Fruit fly (Drosophila melanogaster): ENCODE results near the gene CG10345.

CG10345 gene

DNA sequence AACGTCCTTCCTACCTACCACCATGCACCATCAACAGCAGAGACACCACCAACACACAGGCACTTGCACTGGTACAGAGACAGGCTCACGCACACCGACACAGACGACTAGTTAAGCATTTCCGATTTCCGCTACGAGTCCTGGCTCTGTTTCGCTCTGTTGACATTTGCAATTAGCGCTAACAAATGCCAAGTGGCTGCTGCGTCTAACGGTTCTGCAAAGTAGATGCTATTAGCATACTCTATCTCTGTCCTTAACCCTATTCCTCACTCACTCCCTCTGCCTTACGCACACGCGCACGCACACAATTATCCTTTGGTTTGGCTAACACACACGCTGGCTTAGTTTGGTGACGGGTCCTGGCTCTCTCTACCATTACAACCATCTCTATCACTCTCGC lies 34.2 kb downstream of the CG10345 start:
- TF ChIP-seq CG10669 (GFP tag; optimal IDR thresholded peaks at IDR 0.05) (no peak), topi (GFP tag; optimal IDR thresholded peaks at IDR 0.05) (no peak), lz (GFP tag; optimal IDR thresholded peaks at IDR 0.05) (no peak), Blimp-1 (GFP tag; optimal IDR thresholded peaks at IDR 0.05) (no peak)

DNA sequence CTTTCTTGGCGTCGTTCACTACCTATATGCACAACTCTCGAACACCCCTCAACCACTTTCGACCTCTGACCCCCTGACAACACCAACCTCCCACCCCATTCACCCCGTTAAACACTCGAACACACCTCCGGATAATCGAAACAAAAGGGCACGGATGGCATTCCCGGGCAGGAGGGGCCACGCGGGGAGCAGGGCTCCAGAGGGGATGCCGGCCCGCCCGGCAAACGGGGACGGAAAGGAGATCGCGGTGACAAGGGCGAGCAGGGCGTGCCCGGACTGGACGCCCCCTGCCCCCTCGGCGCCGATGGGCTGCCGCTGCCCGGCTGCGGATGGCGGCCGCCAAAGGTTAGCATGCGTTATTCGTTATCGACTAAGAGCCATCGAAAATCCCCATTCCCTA lies 35.3 kb downstream of the CG10345 start:
- no peak for TF ChIP-seq Sox102F (GFP tag; optimal IDR thresholded peaks at IDR 0.05)
- TF ChIP-seq CG11902 (GFP tag; optimal IDR thresholded peaks at IDR 0.05) = no peak
- no peak for TF ChIP-seq Sox14 (GFP tag; optimal IDR thresholded peaks at IDR 0.05)
- TF ChIP-seq dac (GFP tag; optimal IDR thresholded peaks at IDR 0.05) = no peak
- no peak for TF ChIP-seq CG6854 (GFP tag; optimal IDR thresholded peaks at IDR 0.05)
- TF ChIP-seq CG4318 (GFP tag; optimal IDR thresholded peaks at IDR 0.05) = no peak
- TF ChIP-seq CG10631 (GFP tag; optimal IDR thresholded peaks at IDR 0.05) = no peak
- TF ChIP-seq CG9139 (GFP tag; optimal IDR thresholded peaks at IDR 0.05) = no peak
- no peak for TF ChIP-seq spab (GFP tag; optimal IDR thresholded peaks at IDR 0.05)
- TF ChIP-seq ss (GFP tag; optimal IDR thresholded peaks at IDR 0.05) = no peak
- TF ChIP-seq CG15336 (GFP tag; IDR thresholded peaks at IDR 0.05) = no peak
- TF ChIP-seq CG34406 (GFP tag; optimal IDR thresholded peaks at IDR 0.05) = no peak
- no peak for TF ChIP-seq Blimp-1 (GFP tag; optimal IDR thresholded peaks at IDR 0.05)
- no peak for TF ChIP-seq esn (GFP tag; optimal IDR thresholded peaks at IDR 0.05)
- no peak for TF ChIP-seq vri (GFP tag; optimal IDR thresholded peaks at IDR 0.05)
- no peak for TF ChIP-seq Ets96B (tag; optimal IDR thresholded peaks at IDR 0.05)
- TF ChIP-seq fd85E (GFP tag; optimal IDR thresholded peaks at IDR 0.05) = no peak

DNA sequence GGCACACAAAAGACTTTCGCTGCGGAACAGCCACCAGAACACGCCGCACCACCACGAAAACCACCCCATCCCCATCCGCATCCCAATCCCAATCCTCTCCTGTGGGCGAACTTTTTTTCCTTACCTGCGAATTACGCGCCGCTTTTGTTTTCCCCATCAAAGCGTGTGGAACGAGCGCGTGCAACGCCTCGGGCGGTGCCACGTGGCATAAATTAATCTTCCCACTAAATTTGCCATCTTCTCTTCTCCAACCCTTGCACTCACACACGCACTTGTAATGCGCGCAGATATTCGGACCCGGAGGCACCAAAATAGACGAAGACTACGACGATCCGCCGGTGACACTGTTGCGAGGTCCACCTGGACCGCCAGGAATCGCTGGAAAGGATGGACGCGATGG lies 39.9 kb downstream of the CG10345 start:
- TF ChIP-seq CG11762 (GFP tag; optimal IDR thresholded peaks at IDR 0.05; ENCODE audit: insufficient read depth) (no peak), spab (GFP tag; optimal IDR thresholded peaks at IDR 0.05) (no peak), fd85E (GFP tag; optimal IDR thresholded peaks at IDR 0.05) (no peak), Eip78C (GFP tag) (no peak), Hr38 (GFP tag; optimal IDR thresholded peaks at IDR 0.05) (no peak), CG32006 (GFP tag; optimal IDR thresholded peaks at IDR 0.05) (no peak), Lpt (GFP tag; optimal IDR thresholded peaks at IDR 0.05) (no peak), cyc (GFP tag; optimal IDR thresholded peaks at IDR 0.05) (no peak), ss (GFP tag; optimal IDR thresholded peaks at IDR 0.05) (no peak), CG4318 (GFP tag; optimal IDR thresholded peaks at IDR 0.05) (no peak), CG6163 (GFP tag; IDR thresholded peaks at IDR 0.05) (no peak), topi (GFP tag; optimal IDR thresholded peaks at IDR 0.05) (no peak), achi (GFP tag; optimal IDR thresholded peaks at IDR 0.05) (no peak), Blimp-1 (GFP tag; optimal IDR thresholded peaks at IDR 0.05) (no peak), CG6854 (GFP tag; optimal IDR thresholded peaks at IDR 0.05) (no peak)

DNA sequence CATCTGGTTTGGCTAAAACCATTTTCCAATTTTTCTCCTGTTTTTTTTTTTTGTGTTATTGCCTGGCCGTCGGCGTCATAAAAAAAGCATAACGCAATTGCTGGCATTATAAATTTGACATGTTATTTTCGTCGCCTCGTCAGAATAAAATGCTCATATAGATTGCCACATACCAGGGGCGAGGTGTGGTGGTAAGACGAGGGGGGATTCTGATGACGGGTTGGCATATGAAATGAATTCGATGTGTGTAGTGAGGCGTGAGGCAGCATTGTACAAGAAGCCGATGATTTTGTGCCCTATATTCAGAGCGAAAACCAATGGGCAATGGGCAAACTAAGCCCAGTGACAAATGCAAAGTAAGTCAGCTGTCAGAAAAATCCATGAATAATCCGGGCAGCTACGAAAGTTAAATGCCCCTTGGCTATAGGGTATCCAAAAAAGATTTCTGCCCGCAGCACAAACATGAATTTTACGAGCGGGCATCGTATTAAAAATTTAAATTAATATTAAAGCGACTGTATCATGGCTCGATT lies 46.0 kb downstream of the CG10345 start:
- TF ChIP-seq topi (GFP tag; optimal IDR thresholded peaks at IDR 0.05) = peak; percentile 8
- TF ChIP-seq CG8632 (GFP tag; optimal IDR thresholded peaks at IDR 0.05) = no peak
- TF ChIP-seq cyc (GFP tag; optimal IDR thresholded peaks at IDR 0.05) = peak; percentile 26
- peak; percentile 56 for TF ChIP-seq svp (GFP tag)

DNA sequence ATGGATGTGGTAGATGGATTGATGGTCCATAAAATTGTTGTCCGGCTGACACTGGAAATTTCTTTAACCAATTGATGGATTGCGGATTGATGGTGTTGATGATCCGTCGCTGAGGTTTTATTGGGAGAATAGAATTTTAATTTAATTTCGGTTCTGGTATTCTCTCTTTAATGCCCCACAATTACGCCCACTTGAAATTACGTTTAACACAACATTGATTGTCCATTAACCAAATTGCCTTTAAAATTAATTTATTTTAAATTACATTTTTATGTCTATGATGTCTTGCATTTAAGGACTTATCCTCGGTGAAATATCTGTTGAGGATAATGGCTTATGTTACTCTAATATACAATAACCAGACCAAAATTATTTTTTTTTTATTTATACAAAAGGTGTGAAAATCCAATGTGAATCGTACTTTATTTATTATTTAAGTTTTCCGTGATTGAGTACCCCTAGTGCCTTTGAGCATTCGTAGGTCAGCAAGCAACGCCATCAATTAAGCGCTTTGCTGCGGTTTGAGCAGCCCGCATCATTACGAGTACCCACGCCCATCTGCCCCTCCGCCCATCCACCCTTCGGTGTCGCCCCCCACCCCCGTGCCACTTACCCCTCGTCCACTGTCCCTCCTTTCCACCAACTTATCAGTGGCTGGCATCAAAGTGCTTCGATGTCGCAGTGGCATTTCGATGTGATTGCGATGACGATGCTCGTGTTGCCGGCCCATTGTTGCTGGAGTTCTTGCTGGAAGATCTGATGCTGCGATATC lies 51.0 kb downstream of the CG10345 start:
- TF ChIP-seq Eip78C (GFP tag) (peak; percentile 57), CG32006 (GFP tag; optimal IDR thresholded peaks at IDR 0.05) (peak; percentile 12), salr (GFP tag; optimal IDR thresholded peaks at IDR 0.05) (no peak)
